Worm (Caenorhabditis elegans) whole organism, L4 larva: ENCODE measurements around the gene C39E9.12.

Experiments used
- D1046.2 ChIP-seq: fragments of 200-800 bp; sonication (Bioruptor generic); IDR thresholded peaks from 2 replicates; pipeline ENCODE4 v1.3.6; 2022; ENCODE audit warnings: missing genetic modification characterization, missing compliant biosample characterization
- F26F4.8 ChIP-seq: fragments of 200-800 bp; sonication (Bioruptor generic); conservative IDR thresholded peaks from 2 replicates; pipeline ENCODE4 v1.3.6; 2022; ENCODE audit warnings: missing genetic modification characterization, missing compliant biosample characterization
- F37D6.2 ChIP-seq: sonication (generic microtip); optimal IDR thresholded peaks from 2 replicates; lab custom pipeline; 2016; ENCODE audit warnings: mild to moderate bottlenecking, missing genetic modification characterization, missing compliant biosample characterization
- F44E2.7 ChIP-seq: fragments of 200-800 bp; sonication (Bioruptor generic); IDR thresholded peaks from 2 replicates; pipeline ENCODE4 v2.1.2; 2022; ENCODE audit warnings: missing genetic modification characterization, missing compliant biosample characterization
- F49E8.2 ChIP-seq: sonication (generic microtip); optimal IDR thresholded peaks from 2 replicates; lab custom pipeline; 2016; ENCODE audit warnings: missing compliant biosample characterization, mild to moderate bottlenecking, missing genetic modification characterization, borderline replicate concordance
- R02D3.7 ChIP-seq: fragments of 150-350 bp; sonication (generic microtip); optimal IDR thresholded peaks from 3 replicates; lab custom pipeline; 2014; ENCODE audit warnings: missing biosample characterization, missing genetic modification characterization
- Y105C5A.15 ChIP-seq: fragments of 200-800 bp; sonication (Bioruptor generic); IDR thresholded peaks from 2 replicates; pipeline ENCODE4 v1.3.6; 2022; ENCODE audit warnings: missing genetic modification characterization, missing compliant biosample characterization
- Y48G9A.11 ChIP-seq: fragments of 200-800 bp; sonication (Bioruptor generic); IDR thresholded peaks from 2 replicates; pipeline ENCODE4 v1.3.6; 2022; ENCODE audit warnings: missing genetic modification reagents, missing genetic modification characterization, missing compliant biosample characterization
- Y5F2A.4 ChIP-seq: fragments of 200-800 bp; sonication (Bioruptor generic); optimal IDR thresholded peaks from 2 replicates; lab custom pipeline; 2018; ENCODE audit warnings: mild to moderate bottlenecking, missing genetic modification characterization, missing compliant biosample characterization
- aly-2 ChIP-seq: sonication (generic microtip); optimal IDR thresholded peaks from 2 replicates; lab custom pipeline; 2018; ENCODE audit warnings: missing biosample characterization, missing genetic modification characterization
- ama-1 ChIP-seq: fragments of 150-350 bp; optimal IDR thresholded peaks from 2 replicates; lab custom pipeline; 2014; ENCODE audit warnings: inconsistent platforms, mixed read lengths
- arid-1 ChIP-seq: fragments of 200-800 bp; sonication (Bioruptor generic); conservative IDR thresholded peaks from 2 replicates; pipeline ENCODE4 v1.3.6; 2022; ENCODE audit warnings: missing genetic modification reagents, missing genetic modification characterization, missing compliant biosample characterization
- ceh-28 ChIP-seq: fragments of 150-350 bp; optimal IDR thresholded peaks from 2 replicates; lab custom pipeline; 2014; ENCODE audit warnings: missing biosample characterization, missing genetic modification reagents, missing genetic modification characterization
- ceh-32 ChIP-seq: sonication (generic microtip); optimal IDR thresholded peaks from 2 replicates; lab custom pipeline; 2016; ENCODE audit warnings: mild to moderate bottlenecking, missing genetic modification characterization, missing compliant biosample characterization; ENCODE audit not compliant: poor library complexity
- ceh-44 ChIP-seq: fragments of 200-800 bp; sonication (Bioruptor generic); IDR thresholded peaks from 2 replicates; pipeline ENCODE4 v1.3.6; 2022; ENCODE audit warnings: missing genetic modification reagents, missing genetic modification characterization, missing compliant biosample characterization
- cey-2 ChIP-seq: sonication (generic microtip); optimal IDR thresholded peaks from 3 replicates; lab custom pipeline; 2017; ENCODE audit warnings: missing genetic modification characterization, mild to moderate bottlenecking, missing compliant biosample characterization, antibody characterized with exemption, borderline replicate concordance; ENCODE audit not compliant: insufficient read depth
- daf-12 ChIP-seq: fragments of 150-350 bp; optimal IDR thresholded peaks from 2 replicates; lab custom pipeline; 2014; ENCODE audit warnings: missing biosample characterization, missing genetic modification reagents, missing genetic modification characterization
- daf-16 ChIP-seq, 3 experiments: sonication (generic microtip); optimal IDR thresholded peaks; 2 replicates each; lab custom pipeline; 2016 to 2017; ENCODE audit warnings: missing genetic modification characterization in 3 of 3, missing genetic modification reagents in 3 of 3, mild to moderate bottlenecking in 2 of 3, missing compliant biosample characterization in 2 of 3, missing biosample characterization in 1 of 3, moderate library complexity in 1 of 3
- dpl-1 ChIP-seq: fragments of 150-350 bp; optimal IDR thresholded peaks from 2 replicates; lab custom pipeline; 2014; ENCODE audit warnings: missing biosample characterization, missing genetic modification reagents, missing genetic modification characterization
- dve-1 ChIP-seq: sonication (generic microtip); optimal IDR thresholded peaks from 2 replicates; lab custom pipeline; 2017; ENCODE audit warnings: antibody characterized with exemption, mild to moderate bottlenecking, missing genetic modification characterization, missing compliant biosample characterization; ENCODE audit not compliant: insufficient read depth
- fos-1 ChIP-seq: fragments of 150-350 bp; optimal IDR thresholded peaks from 2 replicates; lab custom pipeline; 2014; ENCODE audit warnings: missing biosample characterization, missing genetic modification characterization
- gei-8 ChIP-seq: fragments of 200-800 bp; sonication (Bioruptor generic); optimal IDR thresholded peaks from 2 replicates; lab custom pipeline; 2018; ENCODE audit warnings: mild to moderate bottlenecking, missing genetic modification characterization, missing compliant biosample characterization
- hif-1 ChIP-seq, 2 experiments: sonication (generic microtip); optimal IDR thresholded peaks; 2 replicates each; lab custom pipeline; 2016 to 2017; ENCODE audit warnings: missing compliant biosample characterization in 2 of 2, missing genetic modification characterization in 2 of 2, missing genetic modification reagents in 2 of 2, missing genotype in 2 of 2, mild to moderate bottlenecking in 1 of 2
- hlh-30 ChIP-seq: sonication (generic microtip); optimal IDR thresholded peaks from 2 replicates; lab custom pipeline; 2017; ENCODE audit warnings: antibody characterized with exemption, mild to moderate bottlenecking, missing genetic modification characterization, missing compliant biosample characterization; ENCODE audit not compliant: insufficient read depth
- jun-1 ChIP-seq: fragments of 150-350 bp; optimal IDR thresholded peaks from 2 replicates; lab custom pipeline; 2014; ENCODE audit warnings: missing biosample characterization, missing genetic modification reagents, missing genetic modification characterization
- lsy-2 ChIP-seq, 2 experiments: fragments of 150-350 bp in 1 of 2; sonication (generic microtip) in 1 of 2; optimal IDR thresholded peaks; 2 replicates each; lab custom pipeline; 2014 to 2017; ENCODE audit warnings: missing biosample characterization in 2 of 2, missing genetic modification characterization in 2 of 2
- mdt-29 ChIP-seq: fragments of 200-800 bp; sonication (Bioruptor generic); IDR thresholded peaks from 2 replicates; pipeline ENCODE4 v1.3.6; 2022; ENCODE audit warnings: missing genetic modification reagents, missing genetic modification characterization, missing compliant biosample characterization
- mes-2 ChIP-seq: sonication (generic microtip); optimal IDR thresholded peaks from 2 replicates; lab custom pipeline; 2016; ENCODE audit warnings: missing genotype, mild to moderate bottlenecking, missing genetic modification characterization, missing compliant biosample characterization; ENCODE audit not compliant: poor library complexity, severe bottlenecking
- mxl-2 ChIP-seq: fragments of 200-800 bp; sonication (Bioruptor generic); conservative IDR thresholded peaks from 2 replicates; pipeline ENCODE4 v1.3.6; 2022; ENCODE audit warnings: missing genetic modification reagents, missing genetic modification characterization, missing compliant biosample characterization
- mxl-3 ChIP-seq: fragments of 200-800 bp; sonication (Bioruptor generic); optimal IDR thresholded peaks from 2 replicates; lab custom pipeline; 2018; ENCODE audit warnings: mild to moderate bottlenecking, missing genetic modification characterization, missing compliant biosample characterization
- nhr-11 ChIP-seq: fragments of 150-350 bp; optimal IDR thresholded peaks from 2 replicates; lab custom pipeline; 2014; ENCODE audit warnings: missing biosample characterization, missing genetic modification characterization
- nhr-237 ChIP-seq: sonication (generic microtip); optimal IDR thresholded peaks from 2 replicates; lab custom pipeline; 2017; ENCODE audit warnings: missing biosample characterization, missing genetic modification characterization
- nhr-25 ChIP-seq: sonication (generic microtip); optimal IDR thresholded peaks from 2 replicates; lab custom pipeline; 2017; ENCODE audit warnings: missing genetic modification characterization, mild to moderate bottlenecking, missing compliant biosample characterization, antibody characterized with exemption, moderate library complexity, borderline replicate concordance; ENCODE audit not compliant: insufficient read depth
- nhr-6 ChIP-seq: fragments of 150-350 bp; optimal IDR thresholded peaks from 2 replicates; lab custom pipeline; 2014; ENCODE audit warnings: missing biosample characterization, missing genetic modification characterization
- nhr-77 ChIP-seq: fragments of 150-350 bp; optimal IDR thresholded peaks from 2 replicates; lab custom pipeline; 2014; ENCODE audit warnings: missing biosample characterization, missing genetic modification characterization
- pha-4 ChIP-seq, 2 experiments: fragments of 150-350 bp in 1 of 2; fragments of 200-800 bp in 1 of 2; sonication (Bioruptor generic) in 1 of 2; IDR thresholded peaks in 1 of 2; optimal IDR thresholded peaks in 1 of 2; 2 replicates each; pipeline versions ENCODE4 v1.3.6 to Lab custom; 2014 to 2022; ENCODE audit warnings: missing genetic modification characterization in 2 of 2, missing genetic modification reagents in 2 of 2, missing biosample characterization in 1 of 2, missing compliant biosample characterization in 1 of 2
- php-3 ChIP-seq: fragments of 200-800 bp; sonication (Bioruptor generic); IDR thresholded peaks from 2 replicates; pipeline ENCODE4 v1.3.6; 2022; ENCODE audit warnings: missing genetic modification reagents, missing genetic modification characterization, missing compliant biosample characterization
- pqm-1 ChIP-seq: sonication (generic microtip); optimal IDR thresholded peaks from 2 replicates; lab custom pipeline; 2017; ENCODE audit warnings: missing biosample characterization, missing genetic modification characterization
- rbr-2 ChIP-seq: sonication (generic microtip); optimal IDR thresholded peaks from 2 replicates; lab custom pipeline; 2016; ENCODE audit warnings: missing genotype, missing genetic modification characterization, missing compliant biosample characterization
- set-16 ChIP-seq: fragments of 200-800 bp; sonication (Bioruptor generic); IDR thresholded peaks from 2 replicates; pipeline ENCODE4 v1.3.6; 2022; ENCODE audit warnings: missing genetic modification reagents, missing genetic modification characterization, missing compliant biosample characterization
- snpc-1.2 ChIP-seq: fragments of 200-800 bp; sonication (Bioruptor generic); IDR thresholded peaks from 2 replicates; pipeline ENCODE4 v1.3.6; 2022; ENCODE audit warnings: missing genetic modification reagents, missing genetic modification characterization, missing compliant biosample characterization
- snpc-4 ChIP-seq: fragments of 150-350 bp; optimal IDR thresholded peaks from 2 replicates; lab custom pipeline; 2014; ENCODE audit warnings: missing biosample characterization, missing genetic modification characterization
- spr-1 ChIP-seq: sonication (generic microtip); optimal IDR thresholded peaks from 2 replicates; lab custom pipeline; 2016; ENCODE audit warnings: mild to moderate bottlenecking, missing genetic modification characterization, missing compliant biosample characterization
- unc-130 ChIP-seq: sonication (generic microtip); optimal IDR thresholded peaks from 2 replicates; lab custom pipeline; 2016; ENCODE audit warnings: missing genetic modification reagents, missing genetic modification characterization, missing compliant biosample characterization
- unc-62 ChIP-seq, 3 experiments: fragments of 150-350 bp in 1 of 3; sonication (generic microtip); optimal IDR thresholded peaks in 2 of 3; peaks in 1 of 3; 1 replicate in 1 of 3; 2 replicates in 2 of 3; lab custom pipeline; 2014 to 2017; ENCODE audit warnings: missing biosample characterization in 3 of 3, missing genetic modification characterization in 3 of 3, missing genetic modification reagents in 3 of 3, missing genotype in 1 of 3
- vab-7 ChIP-seq: fragments of 200-800 bp; sonication (Bioruptor generic); IDR thresholded peaks from 2 replicates; pipeline ENCODE4 v1.3.6; 2022; ENCODE audit warnings: missing genetic modification reagents, missing genetic modification characterization, missing compliant biosample characterization
- zip-11 ChIP-seq: fragments of 200-800 bp; sonication (Bioruptor generic); IDR thresholded peaks from 2 replicates; pipeline ENCODE4 v1.3.6; 2022; ENCODE audit warnings: missing genetic modification characterization, missing compliant biosample characterization
- zip-2 ChIP-seq: fragments of 150-350 bp; optimal IDR thresholded peaks from 2 replicates; lab custom pipeline; 2014; ENCODE audit warnings: missing biosample characterization, missing genetic modification characterization
- ztf-7 ChIP-seq: fragments of 150-350 bp; optimal IDR thresholded peaks from 2 replicates; lab custom pipeline; 2014; ENCODE audit warnings: missing biosample characterization, missing genetic modification characterization

Gene C39E9.12

DNA sequence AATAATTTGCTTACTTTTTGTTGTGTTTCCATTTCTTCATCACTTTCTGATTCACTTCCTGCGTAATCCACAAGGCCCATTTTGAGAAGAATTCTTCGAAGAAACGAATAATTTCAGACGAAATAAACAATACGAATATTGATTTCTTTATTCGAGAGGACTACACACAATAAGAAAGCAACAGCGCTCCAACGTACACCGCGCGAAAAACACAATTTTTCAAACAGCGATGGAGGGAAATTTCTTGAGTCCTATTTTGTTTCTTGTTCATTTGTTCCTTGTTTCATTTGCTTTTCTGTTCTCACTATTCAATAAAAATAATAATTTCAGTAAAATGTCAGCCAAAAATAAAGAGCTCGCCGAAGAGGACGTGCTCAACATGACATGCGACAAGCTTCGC, at the start of gene C39E9.12, which contains the start of gene prcc-1:
TSS of gene C39E9.12 (plus strand) at position 331 of the 400 bp plus-strand sequence.
TSS of gene prcc-1 (minus strand) at position 119 of the 400 bp plus-strand sequence.
- TF ChIP-seq mes-2 = peak; percentile 82
- no peak for TF ChIP-seq arid-1
- TF ChIP-seq R02D3.7 (tag; lab: Kevin White, UChicago) = no peak
- TF ChIP-seq php-3 (GFP tag; lab: Robert Waterston, UW) = no peak
- no peak for TF ChIP-seq snpc-1.2 (GFP tag; lab: Robert Waterston, UW)
- no peak for TF ChIP-seq hif-1 (tag; optimal IDR thresholded peaks at IDR 0.05; lab: Kevin White, UChicago)
- no peak for TF ChIP-seq Y105C5A.15 (GFP tag; lab: Robert Waterston, UW)
- TF ChIP-seq hlh-30 (tag; lab: Kevin White, UChicago) = peak; percentile 53
- TF ChIP-seq vab-7 (GFP tag; lab: Robert Waterston, UW) = no peak
- no peak for TF ChIP-seq mxl-3 (GFP tag; lab: Kevin White, UChicago)
- TF ChIP-seq dve-1 (tag; lab: Kevin White, UChicago) = peak; percentile 53
- peak in 1 of 2 experiments; percentile 88 for TF ChIP-seq lsy-2 (tag; optimal IDR thresholded peaks at IDR 0.05; lab: Kevin White, UChicago)
- no peak for TF ChIP-seq F49E8.2 (tag; lab: Kevin White, UChicago)
- no peak for TF ChIP-seq nhr-237 (tag; lab: Kevin White, UChicago)
- no peak for TF ChIP-seq F26F4.8 (GFP tag; lab: Robert Waterston, UW)
- TF ChIP-seq aly-2 (tag; lab: Kevin White, UChicago) = no peak
- no peak for TF ChIP-seq nhr-25 (tag; lab: Kevin White, UChicago)
- no peak for TF ChIP-seq F44E2.7 (GFP tag; lab: Robert Waterston, UW)
- TF ChIP-seq Y5F2A.4 = no peak
- TF ChIP-seq daf-16 (GFP tag; optimal IDR thresholded peaks at IDR 0.05; lab: Kevin White, UChicago) = no peak
- peak; percentile 70 for TF ChIP-seq daf-16 (tag; optimal IDR thresholded peaks at IDR 0.05; lab: Kevin White, UChicago)
- TF ChIP-seq pqm-1 = no peak
- peak; percentile 4 for TF ChIP-seq ama-1 (lab: Kevin White, UChicago)
- TF ChIP-seq ceh-32 (tag; lab: Kevin White, UChicago) = no peak
- TF ChIP-seq daf-12 (tag; lab: Kevin White, UChicago) = no peak
- no peak for TF ChIP-seq ceh-28 (tag; lab: Kevin White, UChicago)
- no peak for TF ChIP-seq spr-1 (tag; lab: Kevin White, UChicago)
- TF ChIP-seq nhr-77 (tag; lab: Kevin White, UChicago) = peak; percentile 19
- TF ChIP-seq zip-11 (GFP tag; lab: Robert Waterston, UW) = no peak
- TF ChIP-seq gei-8 (GFP tag; lab: Kevin White, UChicago) = no peak
- TF ChIP-seq ztf-7 (tag; lab: Kevin White, UChicago) = no peak
- TF ChIP-seq set-16 (GFP tag; lab: Robert Waterston, UW) = no peak
- TF ChIP-seq ceh-44 (GFP tag; lab: Robert Waterston, UW) = no peak
- no peak for TF ChIP-seq fos-1
- peak; percentile 76 for TF ChIP-seq nhr-6 (tag; lab: Kevin White, UChicago)
- TF ChIP-seq pha-4 (GFP tag; IDR thresholded peaks at IDR 0.05; lab: Robert Waterston, UW) = no peak
- peak; percentile 25 for TF ChIP-seq pha-4 (tag; optimal IDR thresholded peaks at IDR 0.05; lab: Kevin White, UChicago)
- TF ChIP-seq mxl-2 (GFP tag; lab: Robert Waterston, UW) = no peak
- TF ChIP-seq F37D6.2 (tag; lab: Kevin White, UChicago) = no peak
- TF ChIP-seq rbr-2 = peak; percentile 10
- peak; percentile 80 for TF ChIP-seq unc-130 (GFP tag; lab: Kevin White, UChicago)
- no peak for TF ChIP-seq jun-1 (tag; lab: Kevin White, UChicago)
- TF ChIP-seq unc-62 (GFP tag; optimal IDR thresholded peaks at IDR 0.05 in 1 of 2; lab: Kevin White, UChicago) = no peak
- TF ChIP-seq unc-62 (tag; optimal IDR thresholded peaks at IDR 0.05; lab: Kevin White, UChicago) = no peak
- TF ChIP-seq zip-2 (tag; lab: Kevin White, UChicago) = no peak
- no peak for TF ChIP-seq cey-2 (tag; lab: Kevin White, UChicago)
- peak; percentile 90 for TF ChIP-seq dpl-1 (GFP tag; lab: Kevin White, UChicago)
- no peak for TF ChIP-seq Y48G9A.11 (GFP tag; lab: Robert Waterston, UW)
- TF ChIP-seq nhr-11 (tag; lab: Kevin White, UChicago) = peak; percentile 68
- TF ChIP-seq snpc-4 (tag; lab: Kevin White, UChicago) = no peak
- TF ChIP-seq mdt-29 (GFP tag; lab: Robert Waterston, UW) = no peak
- TF ChIP-seq D1046.2 (GFP tag; lab: Robert Waterston, UW) = no peak
